Worm (Caenorhabditis elegans) whole organism, mixed stage, embryonic: ENCODE measurements around the gene C36A4.10.

Experiments
- M03D4.4 ChIP-seq: sonication (generic microtip); optimal IDR thresholded peaks from 2 replicates; lab custom pipeline; 2017; ENCODE audit warnings: mild to moderate bottlenecking, missing genetic modification characterization, missing compliant biosample characterization
- bed-3 ChIP-seq: fragments of 200-800 bp; sonication (Bioruptor generic); optimal IDR thresholded peaks from 3 replicates; lab custom pipeline; 2018; ENCODE audit warnings: mild to moderate bottlenecking, missing genetic modification characterization, moderate library complexity, missing compliant biosample characterization
- blmp-1 ChIP-seq: fragments of 150-350 bp; optimal IDR thresholded peaks from 2 replicates; lab custom pipeline; 2014; ENCODE audit warnings: missing biosample characterization, missing genetic modification characterization
- ceh-39 ChIP-seq: fragments of 150-350 bp; optimal IDR thresholded peaks from 2 replicates; lab custom pipeline; 2014; ENCODE audit warnings: missing biosample characterization, missing genetic modification characterization
- ceh-43 ChIP-seq: fragments of 200-800 bp; sonication (Bioruptor generic); optimal IDR thresholded peaks from 2 replicates; lab custom pipeline; 2018; ENCODE audit warnings: mild to moderate bottlenecking, missing genetic modification characterization, moderate library complexity, missing compliant biosample characterization
- ceh-83 ChIP-seq: fragments of 200-800 bp; sonication (Bioruptor generic); optimal IDR thresholded peaks from 2 replicates; lab custom pipeline; 2018; ENCODE audit warnings: mild to moderate bottlenecking, missing genetic modification characterization, missing compliant biosample characterization
- ces-1 ChIP-seq: fragments of 150-350 bp; optimal IDR thresholded peaks from 2 replicates; lab custom pipeline; 2014; ENCODE audit warnings: missing biosample characterization, missing genetic modification reagents, missing genetic modification characterization
- cnd-1 ChIP-seq: fragments of 200-800 bp; sonication (Bioruptor generic); optimal IDR thresholded peaks from 2 replicates; lab custom pipeline; 2018; ENCODE audit warnings: mild to moderate bottlenecking, missing genetic modification characterization, missing compliant biosample characterization
- drap-1 ChIP-seq: fragments of 200-800 bp; sonication (Bioruptor generic); optimal IDR thresholded peaks from 3 replicates; lab custom pipeline; 2018; ENCODE audit warnings: mild to moderate bottlenecking, missing genetic modification characterization, missing compliant biosample characterization
- elt-1 ChIP-seq: sonication (generic microtip); optimal IDR thresholded peaks from 2 replicates; lab custom pipeline; 2017; ENCODE audit warnings: missing genetic modification characterization, mild to moderate bottlenecking, missing compliant biosample characterization, antibody characterized with exemption, moderate library complexity, borderline replicate concordance; ENCODE audit not compliant: insufficient read depth
- elt-3 ChIP-seq: fragments of 150-350 bp; optimal IDR thresholded peaks from 2 replicates; lab custom pipeline; 2014; ENCODE audit warnings: missing biosample characterization, missing genetic modification characterization
- flh-1 ChIP-seq: fragments of 200-800 bp; sonication (Bioruptor generic); optimal IDR thresholded peaks from 2 replicates; lab custom pipeline; 2018; ENCODE audit warnings: mild to moderate bottlenecking, missing genetic modification characterization, moderate library complexity, missing compliant biosample characterization
- ham-2 ChIP-seq: fragments of 200-800 bp; sonication (Bioruptor generic); optimal IDR thresholded peaks from 2 replicates; lab custom pipeline; 2018; ENCODE audit warnings: mild to moderate bottlenecking, missing genetic modification characterization, missing compliant biosample characterization
- hlh-1 ChIP-seq: fragments of 150-350 bp; optimal IDR thresholded peaks from 2 replicates; lab custom pipeline; 2014; ENCODE audit warnings: missing biosample characterization, missing genetic modification reagents, missing genetic modification characterization
- lin-13 ChIP-seq: fragments of 150-350 bp; optimal IDR thresholded peaks from 2 replicates; lab custom pipeline; 2014; ENCODE audit warnings: missing biosample characterization, missing genetic modification characterization
- lin-32 ChIP-seq: fragments of 200-800 bp; sonication (Bioruptor generic); optimal IDR thresholded peaks from 2 replicates; lab custom pipeline; 2018; ENCODE audit warnings: mild to moderate bottlenecking, missing genetic modification characterization, missing compliant biosample characterization
- lsy-2 ChIP-seq: fragments of 150-350 bp; optimal IDR thresholded peaks from 2 replicates; lab custom pipeline; 2014; ENCODE audit warnings: missing biosample characterization, missing genetic modification characterization
- mab-5 ChIP-seq: fragments of 150-350 bp; optimal IDR thresholded peaks from 2 replicates; lab custom pipeline; 2014; ENCODE audit warnings: missing biosample characterization, missing genetic modification characterization
- mep-1 ChIP-seq: fragments of 150-350 bp; optimal IDR thresholded peaks from 2 replicates; lab custom pipeline; 2017; ENCODE audit warnings: missing biosample characterization, missing genetic modification reagents, missing genetic modification characterization, inconsistent platforms
- mls-2 ChIP-seq: sonication (generic microtip); optimal IDR thresholded peaks from 2 replicates; lab custom pipeline; 2016; ENCODE audit warnings: mild to moderate bottlenecking, missing genetic modification characterization, moderate library complexity, missing compliant biosample characterization
- nhr-12 ChIP-seq: fragments of 150-350 bp; optimal IDR thresholded peaks from 2 replicates; lab custom pipeline; 2014; ENCODE audit warnings: missing biosample characterization, missing genetic modification characterization
- nhr-2 ChIP-seq: fragments of 150-350 bp; optimal IDR thresholded peaks from 2 replicates; lab custom pipeline; 2014; ENCODE audit warnings: missing biosample characterization, missing genetic modification characterization
- nhr-237 ChIP-seq: fragments of 150-350 bp; optimal IDR thresholded peaks from 2 replicates; lab custom pipeline; 2014; ENCODE audit warnings: missing biosample characterization, missing genetic modification characterization
- nhr-28 ChIP-seq: fragments of 150-350 bp; optimal IDR thresholded peaks from 2 replicates; lab custom pipeline; 2014; ENCODE audit warnings: missing biosample characterization, missing genetic modification characterization
- nhr-76 ChIP-seq: sonication (generic microtip); optimal IDR thresholded peaks from 2 replicates; lab custom pipeline; 2017; ENCODE audit warnings: missing biosample characterization, missing genetic modification characterization
- pha-4 ChIP-seq: fragments of 150-350 bp; optimal IDR thresholded peaks from 2 replicates; lab custom pipeline; 2018; ENCODE audit warnings: missing biosample characterization, missing genetic modification reagents, missing genetic modification characterization
- sem-2 ChIP-seq: fragments of 200-800 bp; sonication (Bioruptor generic); optimal IDR thresholded peaks from 2 replicates; lab custom pipeline; 2018; ENCODE audit warnings: mild to moderate bottlenecking, missing genetic modification characterization, missing compliant biosample characterization
- snpc-4 ChIP-seq: fragments of 150-350 bp; optimal IDR thresholded peaks from 2 replicates; lab custom pipeline; 2014; ENCODE audit warnings: missing biosample characterization, missing genetic modification characterization
- sptf-1 ChIP-seq: sonication (generic microtip); optimal IDR thresholded peaks from 2 replicates; lab custom pipeline; 2017; ENCODE audit warnings: mild to moderate bottlenecking, missing genetic modification characterization, moderate library complexity, missing compliant biosample characterization
- tbx-8 ChIP-seq: fragments of 200-800 bp; sonication (Bioruptor generic); optimal IDR thresholded peaks from 2 replicates; lab custom pipeline; 2018; ENCODE audit warnings: mild to moderate bottlenecking, missing genetic modification characterization, moderate library complexity, missing compliant biosample characterization
- unc-120 ChIP-seq: sonication (generic microtip); optimal IDR thresholded peaks from 2 replicates; lab custom pipeline; 2017; ENCODE audit warnings: missing genetic modification characterization, missing compliant biosample characterization; ENCODE audit not compliant: poor library complexity, severe bottlenecking
- unc-39 ChIP-seq: fragments of 150-350 bp; optimal IDR thresholded peaks from 2 replicates; lab custom pipeline; 2014; ENCODE audit warnings: missing biosample characterization, missing genetic modification characterization
- unc-62 ChIP-seq: fragments of 150-350 bp; optimal IDR thresholded peaks from 2 replicates; lab custom pipeline; 2014; ENCODE audit warnings: missing biosample characterization, missing genetic modification reagents, missing genetic modification characterization
- zip-8 ChIP-seq: fragments of 150-350 bp; optimal IDR thresholded peaks from 2 replicates; lab custom pipeline; 2014; ENCODE audit warnings: missing biosample characterization, missing genetic modification characterization
- ztf-11 ChIP-seq: fragments of 150-350 bp; optimal IDR thresholded peaks from 2 replicates; lab custom pipeline; 2014; ENCODE audit warnings: missing biosample characterization, missing genetic modification characterization

The C36A4.10 gene

DNA sequence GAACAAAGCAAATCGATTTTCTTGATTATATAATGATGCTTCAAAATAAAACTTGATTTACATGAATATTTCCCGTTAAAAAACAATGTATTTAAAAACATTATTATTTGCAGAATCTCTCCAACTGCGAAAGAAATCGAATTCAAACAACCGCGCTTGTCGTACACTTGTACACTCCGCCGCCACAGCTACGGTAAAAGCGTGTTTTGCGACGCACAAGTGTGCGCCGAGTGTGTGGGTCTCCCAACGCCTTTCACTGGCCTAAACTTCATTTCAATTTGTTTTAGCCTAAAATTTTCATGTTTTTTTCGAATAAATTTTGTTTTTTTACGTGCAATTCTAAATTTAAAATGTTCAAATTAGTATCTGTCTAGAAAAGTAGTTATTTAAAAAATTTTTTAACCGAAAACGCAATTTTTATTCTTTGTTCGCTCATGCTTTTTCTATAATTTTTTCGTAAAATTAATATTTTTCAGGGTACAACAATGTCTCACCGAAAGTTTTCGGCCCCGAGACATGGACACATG, 36.2 kb upstream of the C36A4.10 start, which contains the start of gene rpl-3 (continued):
- TF ChIP-seq mls-2 (tag; lab: Kevin White, UChicago) = peak; percentile 99
- TF ChIP-seq unc-120 = peak; percentile 99
- peak; percentile 97 for TF ChIP-seq ztf-11 (tag; lab: Kevin White, UChicago)
- TF ChIP-seq ceh-39 (tag; lab: Kevin White, UChicago) = peak; percentile 99
- TF ChIP-seq lin-13 = peak; percentile 100
- TF ChIP-seq tbx-8 (GFP tag; lab: Kevin White, UChicago) = peak; percentile 96
- TF ChIP-seq drap-1 (GFP tag; lab: Kevin White, UChicago) = peak; percentile 99
- TF ChIP-seq nhr-76 = peak; percentile 14

ce11 chrIII:3863814-3864507, 32.7 kb upstream of the C36A4.10 start, which contains the start of gene acs-19:
Gene acs-19 (plus strand): TSS chrIII:3864489.
- TF ChIP-seq sem-2 (GFP tag; lab: Kevin White, UChicago) = no peak
- TF ChIP-seq snpc-4 (tag; lab: Kevin White, UChicago) = no peak
- TF ChIP-seq nhr-76 = no peak
- TF ChIP-seq mls-2 (tag; lab: Kevin White, UChicago) = no peak
- TF ChIP-seq cnd-1 = no peak
- TF ChIP-seq lin-32 (GFP tag; lab: Kevin White, UChicago) = no peak
- TF ChIP-seq ceh-43 = peak; percentile 35
- TF ChIP-seq ces-1 (GFP tag; lab: Kevin White, UChicago) = peak; percentile 73
- TF ChIP-seq ztf-11 (tag; lab: Kevin White, UChicago) = no peak
- TF ChIP-seq, all 35 proteins: peak for 2

ce11 chrIII:3862918-3863385, 31.7 kb upstream of the C36A4.10 start, which contains the start of gene brc-1:
Gene brc-1 (minus strand): TSS chrIII:3862968.
- TF ChIP-seq zip-8 (no peak), mab-5 (tag; lab: Kevin White, UChicago) (no peak), unc-62 (GFP tag; lab: Kevin White, UChicago) (peak; percentile 6), flh-1 (GFP tag; lab: Kevin White, UChicago) (no peak), ceh-39 (tag; lab: Kevin White, UChicago) (no peak), hlh-1 (tag; lab: Kevin White, UChicago) (no peak), unc-39 (tag; lab: Kevin White, UChicago) (no peak), ces-1 (GFP tag; lab: Kevin White, UChicago) (peak; percentile 65), unc-120 (peak; percentile 17), bed-3 (GFP tag; lab: Kevin White, UChicago) (no peak), mls-2 (tag; lab: Kevin White, UChicago) (peak; percentile 48), ceh-83 (GFP tag; lab: Kevin White, UChicago) (peak; percentile 12), nhr-28 (tag; lab: Kevin White, UChicago) (no peak), elt-1 (tag; lab: Kevin White, UChicago) (no peak), lin-13 (peak; percentile 50), nhr-2 (tag; lab: Kevin White, UChicago) (no peak), sem-2 (GFP tag; lab: Kevin White, UChicago) (no peak), mep-1 (tag; lab: Kevin White, UChicago) (peak; percentile 83), ceh-43 (no peak), lin-32 (GFP tag; lab: Kevin White, UChicago) (peak; percentile 15), tbx-8 (GFP tag; lab: Kevin White, UChicago) (no peak), blmp-1 (tag; lab: Kevin White, UChicago) (no peak), lsy-2 (tag; lab: Kevin White, UChicago) (peak; percentile 90), nhr-237 (tag; lab: Kevin White, UChicago) (peak; percentile 92), elt-3 (no peak), ham-2 (peak; percentile 59), sptf-1 (tag; lab: Kevin White, UChicago) (peak; percentile 71), nhr-12 (tag; lab: Kevin White, UChicago) (no peak), ztf-11 (tag; lab: Kevin White, UChicago) (no peak), snpc-4 (tag; lab: Kevin White, UChicago) (no peak), nhr-76 (no peak), M03D4.4 (tag; lab: Kevin White, UChicago) (peak; percentile 12), cnd-1 (peak; percentile 31), drap-1 (GFP tag; lab: Kevin White, UChicago) (peak; percentile 68), pha-4 (tag; lab: Kevin White, UChicago) (peak; percentile 67)
- TF ChIP-seq, all 35 proteins: peak for 16
